Fruit fly (Drosophila melanogaster) whole organism: Measurements from ENCODE around the gene CG17721.

Source experiments
- CG8478 ChIP-seq: fragments of >200 bp; optimal IDR thresholded peaks from 2 replicates; lab custom pipeline; 2018; ENCODE audit warnings: inconsistent platforms
- EcR ChIP-seq, 2 experiments: fragments of >200 bp; optimal IDR thresholded peaks; 2 replicates each; lab custom pipeline; 2017; ENCODE audit warnings: missing biosample characterization in 2 of 2, missing genetic modification characterization in 2 of 2, missing genetic modification reagents in 2 of 2
- pan ChIP-seq: fragments of >200 bp; optimal IDR thresholded peaks from 2 replicates; lab custom pipeline; 2017
- psq ChIP-seq: fragments of >200 bp; optimal IDR thresholded peaks from 2 replicates; lab custom pipeline; 2017
- usp ChIP-seq: fragments of >200 bp; optimal IDR thresholded peaks from 2 replicates; lab custom pipeline; 2017; ENCODE audit warnings: missing biosample characterization, missing genetic modification characterization, mixed read lengths

DNA sequence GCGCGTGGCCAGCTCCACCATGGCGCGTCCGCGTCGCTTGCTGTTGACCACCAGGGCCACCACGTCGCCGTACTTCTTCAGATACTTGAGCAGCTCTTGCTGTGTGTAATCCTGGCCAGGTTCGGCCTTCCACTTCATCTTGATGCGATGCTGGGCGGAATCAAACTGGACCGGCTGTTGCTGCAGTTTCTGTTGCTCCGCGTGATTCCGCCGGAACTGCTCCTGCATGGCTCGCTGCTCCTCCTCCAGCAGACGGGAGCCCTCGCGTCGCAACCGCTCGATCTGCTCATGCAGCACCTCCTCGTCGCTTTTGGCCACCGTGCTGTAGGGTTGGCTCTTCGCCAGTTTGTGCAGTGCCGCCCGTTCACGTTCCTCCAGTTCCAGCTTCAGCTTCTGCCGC lies 3.9 kb upstream of the CG17721 start:
- TF ChIP-seq pan, result no peak
- no peak for TF ChIP-seq psq
- TF ChIP-seq usp, result no peak
- no peak for TF ChIP-seq EcR (GFP tag; optimal IDR thresholded peaks at IDR 0.05; lab: Kevin White, UChicago)
- no peak for TF ChIP-seq CG8478 (lab: Kevin White, UChicago)
